Worm (Caenorhabditis elegans) whole organism, L1 larva: ENCODE data around the gene glrx-22.

ENCODE experiments used
- C04F5.9 ChIP-seq: sonication (generic microtip); optimal IDR thresholded peaks from 2 replicates; lab custom pipeline; 2016; ENCODE audit warnings: missing genetic modification characterization, missing compliant biosample characterization
- C16A3.4 ChIP-seq: fragments of 150-350 bp; optimal IDR thresholded peaks from 2 replicates; lab custom pipeline; 2014; ENCODE audit warnings: missing biosample characterization, missing genetic modification characterization
- C34B4.2 ChIP-seq: sonication (generic microtip); optimal IDR thresholded peaks from 2 replicates; lab custom pipeline; 2017; ENCODE audit warnings: mild to moderate bottlenecking, missing genetic modification characterization, missing compliant biosample characterization
- ceh-63 ChIP-seq: fragments of 200-800 bp; sonication (Bioruptor generic); optimal IDR thresholded peaks from 2 replicates; lab custom pipeline; 2018; ENCODE audit warnings: mild to moderate bottlenecking, missing genetic modification characterization, missing compliant biosample characterization
- ceh-88 ChIP-seq: fragments of 200-800 bp; sonication (Bioruptor generic); IDR thresholded peaks from 2 replicates; pipeline ENCODE4 v1.3.6; 2022; ENCODE audit warnings: missing genetic modification characterization, missing compliant biosample characterization
- dpl-1 ChIP-seq, 3 experiments: fragments of 150-350 bp in 2 of 3; sonication (generic microtip) in 1 of 3; optimal IDR thresholded peaks; 2 replicates each; lab custom pipeline; 2014 to 2017; ENCODE audit warnings: missing biosample characterization in 3 of 3, missing genetic modification characterization in 3 of 3, missing genetic modification reagents in 3 of 3
- dsc-1 ChIP-seq: sonication (generic microtip); optimal IDR thresholded peaks from 2 replicates; lab custom pipeline; 2016; ENCODE audit warnings: mild to moderate bottlenecking, missing genetic modification characterization, missing compliant biosample characterization
- efl-1 ChIP-seq, 4 experiments: fragments of 150-350 bp; optimal IDR thresholded peaks in 3 of 4; peaks in 1 of 4; 1 replicate in 1 of 4; 2 replicates in 3 of 4; lab custom pipeline; 2014; ENCODE audit warnings: missing biosample characterization in 2 of 4, missing genetic modification characterization in 2 of 4, missing genetic modification reagents in 2 of 4
- efl-3 ChIP-seq: fragments of 200-800 bp; sonication (Bioruptor generic); optimal IDR thresholded peaks from 2 replicates; lab custom pipeline; 2018; ENCODE audit warnings: mild to moderate bottlenecking, missing genetic modification characterization, missing compliant biosample characterization
- egl-13 ChIP-seq: sonication (generic microtip); optimal IDR thresholded peaks from 2 replicates; lab custom pipeline; 2016; ENCODE audit warnings: missing genotype, missing genetic modification reagents, missing genetic modification characterization, missing compliant biosample characterization
- elt-2 ChIP-seq: sonication (generic microtip); optimal IDR thresholded peaks from 2 replicates; lab custom pipeline; 2016; ENCODE audit warnings: missing genetic modification characterization, mild to moderate bottlenecking, inconsistent platforms, missing compliant biosample characterization, missing genetic modification reagents
- elt-3 ChIP-seq, 6 experiments: fragments of 150-350 bp in 1 of 6; sonication (generic microtip); optimal IDR thresholded peaks; 2 replicates each; lab custom pipeline; 2017 to 2018; ENCODE audit warnings: missing biosample characterization in 6 of 6, missing genetic modification characterization in 6 of 6, inconsistent platforms in 1 of 6
- ets-5 ChIP-seq: fragments of 200-800 bp; sonication (Bioruptor generic); IDR thresholded peaks from 2 replicates; pipeline ENCODE4 v1.3.6; 2022; ENCODE audit warnings: missing genetic modification characterization, missing compliant biosample characterization
- fkh-10 ChIP-seq: sonication (generic microtip); optimal IDR thresholded peaks from 2 replicates; lab custom pipeline; 2017; ENCODE audit warnings: missing biosample characterization, missing genetic modification reagents, missing genetic modification characterization
- fkh-4 ChIP-seq: sonication (generic microtip); optimal IDR thresholded peaks from 2 replicates; lab custom pipeline; 2016; ENCODE audit warnings: missing compliant biosample characterization, missing genetic modification characterization, borderline replicate concordance
- fos-1 ChIP-seq: fragments of 150-350 bp; optimal IDR thresholded peaks from 2 replicates; lab custom pipeline; 2014; ENCODE audit warnings: missing biosample characterization, missing genetic modification characterization
- hlh-17 ChIP-seq: fragments of 200-800 bp; sonication (Bioruptor generic); optimal IDR thresholded peaks from 2 replicates; lab custom pipeline; 2018; ENCODE audit warnings: missing genetic modification characterization, mild to moderate bottlenecking, missing compliant biosample characterization, moderate library complexity, borderline replicate concordance
- irx-1 ChIP-seq: sonication (generic microtip); optimal IDR thresholded peaks from 2 replicates; lab custom pipeline; 2016; ENCODE audit warnings: missing genetic modification characterization, missing compliant biosample characterization
- jun-1 ChIP-seq: fragments of 150-350 bp; optimal IDR thresholded peaks from 2 replicates; lab custom pipeline; 2014; ENCODE audit warnings: missing biosample characterization, missing genetic modification reagents, missing genetic modification characterization
- lin-13 ChIP-seq: fragments of 150-350 bp; optimal IDR thresholded peaks from 2 replicates; lab custom pipeline; 2014; ENCODE audit warnings: missing biosample characterization, missing genetic modification reagents, missing genetic modification characterization
- lin-14 ChIP-seq: fragments of 200-800 bp; sonication (Bioruptor generic); optimal IDR thresholded peaks from 2 replicates; lab custom pipeline; 2018; ENCODE audit warnings: mild to moderate bottlenecking, missing genetic modification characterization, moderate library complexity, missing compliant biosample characterization
- lin-15B ChIP-seq: fragments of 150-350 bp; sonication (generic microtip); optimal IDR thresholded peaks from 3 replicates; lab custom pipeline; 2014; ENCODE audit warnings: missing biosample characterization, missing genetic modification characterization
- mab-9 ChIP-seq: fragments of 200-800 bp; sonication (Bioruptor generic); IDR thresholded peaks from 2 replicates; pipeline ENCODE4 v1.3.6; 2022; ENCODE audit warnings: missing genetic modification reagents, missing genetic modification characterization, missing compliant biosample characterization
- mef-2 ChIP-seq: fragments of 150-350 bp; optimal IDR thresholded peaks from 2 replicates; lab custom pipeline; 2014; ENCODE audit warnings: missing biosample characterization, missing genetic modification characterization
- mep-1 ChIP-seq: fragments of 150-350 bp; optimal IDR thresholded peaks from 2 replicates; lab custom pipeline; 2014; ENCODE audit warnings: missing biosample characterization, missing genetic modification characterization
- nhr-11 ChIP-seq: fragments of 150-350 bp; optimal IDR thresholded peaks from 2 replicates; lab custom pipeline; 2014; ENCODE audit warnings: missing biosample characterization, missing genetic modification characterization
- nhr-20 ChIP-seq: sonication (generic microtip); optimal IDR thresholded peaks from 2 replicates; lab custom pipeline; 2016; ENCODE audit warnings: mild to moderate bottlenecking, missing genetic modification characterization, missing compliant biosample characterization
- nhr-237 ChIP-seq: fragments of 150-350 bp; optimal IDR thresholded peaks from 2 replicates; lab custom pipeline; 2014; ENCODE audit warnings: missing biosample characterization, missing genetic modification characterization
- nhr-71 ChIP-seq: sonication (generic microtip); optimal IDR thresholded peaks from 2 replicates; lab custom pipeline; 2016; ENCODE audit warnings: mild to moderate bottlenecking, missing genetic modification characterization, moderate library complexity, missing compliant biosample characterization
- nhr-76 ChIP-seq: sonication (generic microtip); optimal IDR thresholded peaks from 2 replicates; lab custom pipeline; 2017; ENCODE audit warnings: missing biosample characterization, missing genetic modification characterization
- nhr-84 ChIP-seq: sonication (generic microtip); optimal IDR thresholded peaks from 2 replicates; lab custom pipeline; 2017; ENCODE audit warnings: missing biosample characterization, missing genetic modification characterization
- nhr-85 ChIP-seq: sonication (generic microtip); peaks from one replicate; lab custom pipeline; 2016; ENCODE audit warnings: missing genetic modification characterization, inconsistent platforms, missing compliant biosample characterization
- nhr-90 ChIP-seq: sonication (generic microtip); optimal IDR thresholded peaks from 2 replicates; lab custom pipeline; 2016; ENCODE audit warnings: mild to moderate bottlenecking, missing genetic modification characterization, missing compliant biosample characterization; ENCODE audit not compliant: poor library complexity
- swsn-7 ChIP-seq: sonication (generic microtip); optimal IDR thresholded peaks from 2 replicates; lab custom pipeline; 2016; ENCODE audit warnings: missing genetic modification characterization, missing compliant biosample characterization
- tlp-1 ChIP-seq: fragments of 150-350 bp; optimal IDR thresholded peaks from 2 replicates; lab custom pipeline; 2014; ENCODE audit warnings: missing biosample characterization, missing genetic modification characterization
- unc-62 ChIP-seq: fragments of 150-350 bp; optimal IDR thresholded peaks from 2 replicates; lab custom pipeline; 2014; ENCODE audit warnings: missing biosample characterization, missing genetic modification reagents, missing genetic modification characterization
- xbp-1 ChIP-seq: sonication (generic microtip); optimal IDR thresholded peaks from 2 replicates; lab custom pipeline; 2016; ENCODE audit warnings: missing genetic modification characterization, missing compliant biosample characterization
- ztf-4 ChIP-seq: fragments of 150-350 bp; optimal IDR thresholded peaks from 2 replicates; lab custom pipeline; 2014; ENCODE audit warnings: missing biosample characterization, missing genetic modification characterization

The glrx-22 gene

ce11 chrIV:8198851-8199250 is 2.2 kb downstream of the glrx-22 start, which contains the start of gene wsp-1:
Gene wsp-1 (minus strand): TSS chrIV:8198951.
- TF ChIP-seq ceh-63 (GFP tag; lab: Kevin White, UChicago) = no peak
- no peak for TF ChIP-seq elt-2 (tag; lab: Kevin White, UChicago)
- TF ChIP-seq swsn-7 (tag; lab: Kevin White, UChicago) = no peak
- TF ChIP-seq dsc-1 (tag; lab: Kevin White, UChicago) = no peak
- no peak for TF ChIP-seq fkh-10
- no peak for TF ChIP-seq C34B4.2 (tag; lab: Kevin White, UChicago)
- no peak for TF ChIP-seq lin-15B (tag; lab: Kevin White, UChicago)
- TF ChIP-seq elt-3 (tag; optimal IDR thresholded peaks at IDR 0.05; lab: Kevin White, UChicago) = no peak
- no peak for TF ChIP-seq lin-14 (GFP tag; lab: Kevin White, UChicago)
- no peak for TF ChIP-seq ets-5 (GFP tag; lab: Robert Waterston, UW)
- no peak for TF ChIP-seq C04F5.9
- no peak for TF ChIP-seq unc-62
- no peak for TF ChIP-seq mab-9
- no peak for TF ChIP-seq ztf-4 (tag; lab: Kevin White, UChicago)
- no peak for TF ChIP-seq efl-3 (GFP tag; lab: Kevin White, UChicago)
- TF ChIP-seq efl-1 (optimal IDR thresholded peaks at IDR 0.05; lab: Kevin White, UChicago) = no peak
- TF ChIP-seq efl-1 (GFP tag; optimal IDR thresholded peaks at IDR 0.05 in 1 of 2; lab: Kevin White, UChicago) = no peak
- TF ChIP-seq nhr-85 = no peak
- TF ChIP-seq nhr-76 = no peak
- TF ChIP-seq nhr-90 (tag; lab: Kevin White, UChicago) = no peak
- no peak for TF ChIP-seq nhr-11 (tag; lab: Kevin White, UChicago)

DNA sequence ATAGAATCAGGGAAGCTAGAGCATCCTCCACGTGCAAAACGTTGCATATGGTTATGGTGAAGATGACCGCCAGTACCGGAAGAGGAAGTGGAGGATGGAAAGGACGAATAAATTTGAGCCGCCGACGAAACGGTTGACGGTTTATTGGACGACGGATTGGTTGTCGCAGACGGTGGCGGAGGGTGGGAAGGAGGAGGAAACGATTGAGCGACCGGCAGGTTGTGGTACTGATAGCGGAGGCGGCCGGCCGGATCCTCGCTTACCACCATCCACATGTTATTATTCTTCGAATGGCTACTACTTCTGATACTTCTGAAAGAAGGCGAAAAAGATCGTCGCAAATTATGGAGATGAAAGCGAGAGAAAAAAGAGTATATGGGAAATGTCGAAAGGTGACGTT is 8.2 kb downstream of the glrx-22 start:
- TF ChIP-seq fos-1 (tag; lab: Kevin White, UChicago) = no peak
- no peak for TF ChIP-seq mep-1 (tag; lab: Kevin White, UChicago)
- no peak for TF ChIP-seq lin-13 (GFP tag; lab: Kevin White, UChicago)
- no peak for TF ChIP-seq nhr-237
- TF ChIP-seq xbp-1 = no peak
- TF ChIP-seq fkh-10 = no peak
- TF ChIP-seq hlh-17 (GFP tag; lab: Kevin White, UChicago) = no peak
- no peak for TF ChIP-seq C16A3.4 (tag; lab: Kevin White, UChicago)
- no peak for TF ChIP-seq lin-15B (tag; lab: Kevin White, UChicago)
- TF ChIP-seq nhr-20 = no peak
- TF ChIP-seq fkh-4 (tag; lab: Kevin White, UChicago) = no peak
- no peak for TF ChIP-seq swsn-7 (tag; lab: Kevin White, UChicago)
- TF ChIP-seq nhr-84 (tag; lab: Kevin White, UChicago) = no peak
- TF ChIP-seq jun-1 (tag; lab: Kevin White, UChicago) = no peak
- TF ChIP-seq ceh-88 (GFP tag; lab: Robert Waterston, UW) = no peak
- TF ChIP-seq mef-2 (tag; lab: Kevin White, UChicago) = no peak
- no peak for TF ChIP-seq efl-3 (GFP tag; lab: Kevin White, UChicago)
- no peak for TF ChIP-seq dpl-1 (GFP tag; optimal IDR thresholded peaks at IDR 0.05; lab: Kevin White, UChicago)
- TF ChIP-seq irx-1 (tag; lab: Kevin White, UChicago) = no peak

DNA sequence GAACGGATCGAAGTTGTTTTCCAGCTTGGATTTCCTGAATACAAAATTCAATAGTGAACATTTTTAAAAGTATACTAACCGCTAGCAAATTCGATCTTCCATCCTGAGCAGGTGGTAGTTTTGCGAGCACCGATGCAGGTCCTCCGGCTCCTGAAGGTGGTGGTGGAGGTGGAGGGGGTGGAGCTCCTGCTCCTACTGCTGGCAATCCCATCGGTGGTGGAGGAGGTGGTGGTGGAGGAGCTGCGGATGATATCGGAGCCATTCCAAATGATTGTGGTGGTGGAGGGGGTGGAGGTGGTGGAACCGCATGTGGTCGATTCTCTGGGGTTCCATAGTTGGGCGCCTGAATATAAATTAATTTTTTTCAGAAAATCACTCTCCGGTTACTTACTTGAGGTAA is 11.4 kb downstream of the glrx-22 start:
- TF ChIP-seq nhr-71 = no peak
- no peak for TF ChIP-seq egl-13 (tag; lab: Kevin White, UChicago)
- TF ChIP-seq tlp-1 = no peak
